Worm (Caenorhabditis elegans) whole organism, L3 larva: ENCODE data around the gene sms-3.

Experiments used
- ama-1 ChIP-seq: fragments of 150-350 bp; optimal IDR thresholded peaks from 2 replicates; lab custom pipeline; 2018
- elt-2 ChIP-seq: sonication (generic microtip); optimal IDR thresholded peaks from 2 replicates; lab custom pipeline; 2016; ENCODE audit warnings: missing genetic modification reagents, mild to moderate bottlenecking, missing genetic modification characterization, missing compliant biosample characterization
- elt-3 ChIP-seq, 3 experiments: fragments of 150-350 bp in 1 of 3; sonication (generic microtip) in 2 of 3; optimal IDR thresholded peaks; 2 replicates in 2 of 3; 4 replicates in 1 of 3; lab custom pipeline; 2014 to 2017; ENCODE audit warnings: missing biosample characterization in 3 of 3, missing genetic modification characterization in 3 of 3
- fkh-2 ChIP-seq: fragments of 150-350 bp; optimal IDR thresholded peaks from 2 replicates; lab custom pipeline; 2014; ENCODE audit warnings: missing biosample characterization, missing genetic modification reagents, missing genetic modification characterization
- fos-1 ChIP-seq: fragments of 150-350 bp; optimal IDR thresholded peaks from 2 replicates; lab custom pipeline; 2014; ENCODE audit warnings: missing biosample characterization, missing genetic modification characterization
- nfya-1 ChIP-seq: sonication (generic microtip); optimal IDR thresholded peaks from 2 replicates; lab custom pipeline; 2017; ENCODE audit warnings: missing genetic modification characterization, mild to moderate bottlenecking, missing compliant biosample characterization, antibody characterized with exemption, moderate library complexity; ENCODE audit not compliant: insufficient read depth
- nhr-11 ChIP-seq: fragments of 150-350 bp; optimal IDR thresholded peaks from 2 replicates; lab custom pipeline; 2014; ENCODE audit warnings: missing biosample characterization, missing genetic modification characterization
- nhr-23 ChIP-seq: fragments of 150-350 bp; optimal IDR thresholded peaks from 2 replicates; lab custom pipeline; 2014; ENCODE audit warnings: missing biosample characterization, missing genetic modification reagents, missing genetic modification characterization
- nhr-28 ChIP-seq: fragments of 150-350 bp; optimal IDR thresholded peaks from 2 replicates; lab custom pipeline; 2014; ENCODE audit warnings: missing biosample characterization, missing genetic modification characterization
- nhr-77 ChIP-seq: fragments of 150-350 bp; optimal IDR thresholded peaks from 2 replicates; lab custom pipeline; 2014; ENCODE audit warnings: missing biosample characterization, missing genetic modification characterization
- pqm-1 ChIP-seq: fragments of 150-350 bp; optimal IDR thresholded peaks from 2 replicates; lab custom pipeline; 2017; ENCODE audit warnings: missing biosample characterization, missing genetic modification characterization, inconsistent platforms

DNA sequence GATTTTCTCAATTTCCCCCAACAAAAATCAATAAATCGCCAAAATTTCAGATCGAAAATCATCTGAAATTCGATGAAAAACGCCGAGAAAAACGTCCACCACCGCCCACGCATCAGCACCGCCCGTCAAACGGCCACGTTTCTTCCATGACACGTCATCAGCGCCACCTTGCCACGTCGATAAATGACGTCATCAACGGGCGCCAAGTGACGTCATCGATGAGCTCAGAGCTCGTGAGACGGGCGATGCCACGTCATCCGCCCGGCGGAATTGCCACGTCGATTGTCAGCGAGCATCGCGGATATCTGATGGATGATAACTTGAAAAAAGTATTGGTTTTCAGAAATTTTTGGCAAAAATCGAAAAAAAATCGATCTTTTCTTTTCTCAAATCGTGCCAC lies 21.9 kb downstream of the sms-3 start:
- TF ChIP-seq nhr-77 (tag; lab: Kevin White, UChicago) (no peak), ama-1 (lab: Kevin White, UChicago) (no peak), nhr-11 (no peak), elt-3 (tag; optimal IDR thresholded peaks at IDR 0.05; lab: Kevin White, UChicago) (no peak), nfya-1 (tag; lab: Kevin White, UChicago) (no peak), pqm-1 (tag; lab: Kevin White, UChicago) (no peak), fos-1 (tag; lab: Kevin White, UChicago) (no peak), fkh-2 (no peak), nhr-28 (no peak), elt-2 (tag; lab: Kevin White, UChicago) (no peak), nhr-23 (tag; lab: Kevin White, UChicago) (no peak)
